Fruit fly (Drosophila melanogaster) whole organism, adult: Measurements from ENCODE around the gene Sgsf.

ENCODE experiments used
- CG11617 ChIP-seq: fragments of 200-800 bp; sonication (Bioruptor generic); optimal IDR thresholded peaks from 2 replicates; lab custom pipeline; 2017; ENCODE audit warnings: mild to moderate bottlenecking, missing biosample characterization, missing genetic modification reagents, missing genetic modification characterization
- CG12768 ChIP-seq: fragments of 200-800 bp; sonication (Bioruptor generic); optimal IDR thresholded peaks from 2 replicates; lab custom pipeline; 2017; ENCODE audit warnings: missing biosample characterization, missing genetic modification characterization, mild to moderate bottlenecking, moderate library complexity, missing genetic modification reagents
- CG14711 ChIP-seq: fragments of 200-800 bp; sonication (Bioruptor generic); optimal IDR thresholded peaks from 2 replicates; lab custom pipeline; 2018; ENCODE audit warnings: missing biosample characterization, mild to moderate bottlenecking, missing genetic modification characterization, moderate library complexity
- CG1620 ChIP-seq: fragments of 200-800 bp; sonication (Bioruptor generic); optimal IDR thresholded peaks from 2 replicates; lab custom pipeline; 2016; ENCODE audit warnings: missing biosample characterization, missing genetic modification characterization
- CG33017 ChIP-seq: fragments of 200-800 bp; sonication (Bioruptor generic); optimal IDR thresholded peaks from 2 replicates; lab custom pipeline; 2018; ENCODE audit warnings: missing biosample characterization, mild to moderate bottlenecking, missing genetic modification characterization, moderate library complexity
- CG5204 ChIP-seq: fragments of 200-800 bp; sonication (Bioruptor generic); optimal IDR thresholded peaks from 2 replicates; lab custom pipeline; 2016; ENCODE audit warnings: missing biosample characterization, missing genetic modification characterization
- CG7045 ChIP-seq: fragments of 200-800 bp; sonication (Bioruptor generic); optimal IDR thresholded peaks from 2 replicates; lab custom pipeline; 2017; ENCODE audit warnings: missing biosample characterization, mild to moderate bottlenecking, missing genetic modification characterization
- CG7101 ChIP-seq: fragments of 200-800 bp; sonication (Bioruptor generic); optimal IDR thresholded peaks from 2 replicates; lab custom pipeline; 2018; ENCODE audit warnings: missing biosample characterization, mild to moderate bottlenecking, missing genetic modification characterization, moderate library complexity
- Clk ChIP-seq: fragments of 200-800 bp; sonication (Bioruptor generic); optimal IDR thresholded peaks from 2 replicates; lab custom pipeline; 2017; ENCODE audit warnings: missing biosample characterization, missing genetic modification characterization
- Crg-1 ChIP-seq: fragments of 200-800 bp; sonication (Bioruptor generic); optimal IDR thresholded peaks from 2 replicates; lab custom pipeline; 2016; ENCODE audit warnings: missing biosample characterization, missing genetic modification characterization
- Hr96 ChIP-seq: fragments of 200-800 bp; sonication (Bioruptor generic); optimal IDR thresholded peaks from 2 replicates; lab custom pipeline; 2016; ENCODE audit warnings: missing biosample characterization, missing genetic modification characterization
- Mnt ChIP-seq: fragments of 200-800 bp; sonication (Bioruptor generic); optimal IDR thresholded peaks from 2 replicates; lab custom pipeline; 2016; ENCODE audit warnings: missing biosample characterization, mild to moderate bottlenecking, missing genetic modification characterization
- bab1 ChIP-seq: fragments of 200-800 bp; sonication (Bioruptor generic); optimal IDR thresholded peaks from 3 replicates; lab custom pipeline; 2019; ENCODE audit warnings: missing biosample characterization, mild to moderate bottlenecking, missing genetic modification characterization, moderate library complexity
- cic ChIP-seq: fragments of 200-800 bp; sonication (Bioruptor generic); optimal IDR thresholded peaks from 2 replicates; lab custom pipeline; 2017; ENCODE audit warnings: missing biosample characterization, mild to moderate bottlenecking, missing genetic modification characterization, moderate library complexity
- cnc ChIP-seq, 2 experiments: fragments of >200 bp; optimal IDR thresholded peaks; 2 replicates each; lab custom pipeline; 2017
- kay ChIP-seq: fragments of 200-800 bp; sonication (Bioruptor generic); peaks from one replicate; lab custom pipeline; 2016; ENCODE audit warnings: missing biosample characterization, missing genetic modification characterization, borderline replicate concordance
- ovo ChIP-seq: fragments of 200-800 bp; sonication (Bioruptor generic); optimal IDR thresholded peaks from 2 replicates; lab custom pipeline; 2016; ENCODE audit warnings: missing biosample characterization, missing genetic modification characterization
- pad ChIP-seq: fragments of 200-800 bp; sonication (Bioruptor generic); optimal IDR thresholded peaks from 3 replicates; lab custom pipeline; 2017; ENCODE audit warnings: missing biosample characterization, missing genetic modification characterization, mild to moderate bottlenecking, moderate library complexity, missing genetic modification reagents
- tj ChIP-seq: fragments of 200-800 bp; sonication (Bioruptor generic); optimal IDR thresholded peaks from 3 replicates; lab custom pipeline; 2017; ENCODE audit warnings: missing biosample characterization, mild to moderate bottlenecking, missing genetic modification characterization, moderate library complexity
- toe ChIP-seq: fragments of 200-800 bp; sonication (Bioruptor generic); optimal IDR thresholded peaks from 2 replicates; lab custom pipeline; 2016; ENCODE audit warnings: missing biosample characterization, missing genetic modification characterization

Sgsf gene

dm6 chr3R:12344914-12345549, 3.6 kb downstream of the Sgsf start:
- TF ChIP-seq kay (GFP tag; lab: Kevin White, UChicago), result peak; percentile 54
- TF ChIP-seq CG1620, result no peak

dm6 chr3R:12345989-12346388, 4.5 kb downstream of the Sgsf start:
- TF ChIP-seq CG33017 (tag; lab: Kevin White, UChicago) (no peak), cnc (optimal IDR thresholded peaks at IDR 0.05; lab: Kevin White, UChicago) (no peak), CG7045 (no peak)

dm6 chr3R:12347659-12348058, 6.2 kb downstream of the Sgsf start:
- TF ChIP-seq CG11617 (no peak), Clk (no peak), CG1620 (no peak), ovo (GFP tag; lab: Kevin White, UChicago) (no peak), kay (GFP tag; lab: Kevin White, UChicago) (peak; percentile 45), Crg-1 (no peak)

dm6 chr3R:12350497-12350896, 9.0 kb downstream of the Sgsf start, which contains the start of gene CG10038:
TSS of gene CG10038 (minus strand) at chr3R:12350644.
- TF ChIP-seq CG12768 (GFP tag; lab: Kevin White, UChicago) (no peak), bab1 (peak; percentile 39), CG14711 (tag; lab: Kevin White, UChicago) (no peak), cnc (optimal IDR thresholded peaks at IDR 0.05; lab: Kevin White, UChicago) (no peak), toe (GFP tag; lab: Kevin White, UChicago) (peak; percentile 27), tj (GFP tag; lab: Kevin White, UChicago) (no peak), CG1620 (peak; percentile 4)

- TF ChIP-seq Clk (no peak), CG12768 (GFP tag; lab: Kevin White, UChicago) (no peak), cic (no peak), cnc (optimal IDR thresholded peaks at IDR 0.05; lab: Kevin White, UChicago) (no peak), CG11617 (no peak), CG14711 (tag; lab: Kevin White, UChicago) (no peak), CG1620 (no peak), Crg-1 (no peak), CG5204 (no peak), CG7101 (tag; lab: Kevin White, UChicago) (no peak), ovo (GFP tag; lab: Kevin White, UChicago) (no peak), tj (GFP tag; lab: Kevin White, UChicago) (no peak), pad (no peak), CG33017 (tag; lab: Kevin White, UChicago) (no peak), CG7045 (no peak), kay (GFP tag; lab: Kevin White, UChicago) (no peak)
These were observed 10.5 kb downstream of the Sgsf start, which contains the start of gene CG10041 for dm6 chr3R:12352003-12352402. TSS of gene CG10041 (minus strand) at chr3R:12352103.

- TF ChIP-seq bab1, result peak; percentile 19
- no peak for TF ChIP-seq CG11617
- TF ChIP-seq Mnt, result peak; percentile 31
These were observed 14.6 kb downstream of the Sgsf start, which contains the start of gene MBD-R2 for dm6 chr3R:12356044-12356443. TSS of gene MBD-R2 (minus strand) at chr3R:12356265.

dm6 chr3R:12359837-12360236, 18.4 kb downstream of the Sgsf start, which contains the start of gene CG4115:
TSS of gene CG4115 (plus strand) at chr3R:12360008.
- TF ChIP-seq cic (no peak), Hr96 (GFP tag; lab: Kevin White, UChicago) (no peak), cnc (optimal IDR thresholded peaks at IDR 0.05; lab: Kevin White, UChicago) (no peak), ovo (GFP tag; lab: Kevin White, UChicago) (no peak), CG12768 (GFP tag; lab: Kevin White, UChicago) (no peak), CG14711 (tag; lab: Kevin White, UChicago) (no peak), CG33017 (tag; lab: Kevin White, UChicago) (no peak), CG7101 (tag; lab: Kevin White, UChicago) (no peak), toe (GFP tag; lab: Kevin White, UChicago) (no peak), CG11617 (no peak), tj (GFP tag; lab: Kevin White, UChicago) (no peak), CG1620 (no peak), CG7045 (no peak), pad (no peak), bab1 (no peak), Mnt (no peak)

dm6 chr3R:12361962-12362497, 20.6 kb downstream of the Sgsf start:
- no peak for TF ChIP-seq CG7045
- no peak for TF ChIP-seq kay (GFP tag; lab: Kevin White, UChicago)
- TF ChIP-seq ovo (GFP tag; lab: Kevin White, UChicago), result no peak
- no peak for TF ChIP-seq CG7101 (tag; lab: Kevin White, UChicago)
- no peak for TF ChIP-seq CG14711 (tag; lab: Kevin White, UChicago)
- TF ChIP-seq Clk, result no peak
- TF ChIP-seq pad, result no peak
- no peak for TF ChIP-seq CG12768 (GFP tag; lab: Kevin White, UChicago)
- TF ChIP-seq toe (GFP tag; lab: Kevin White, UChicago), result no peak
- TF ChIP-seq CG11617, result no peak
- TF ChIP-seq Hr96 (GFP tag; lab: Kevin White, UChicago), result no peak
- TF ChIP-seq tj (GFP tag; lab: Kevin White, UChicago), result no peak
- no peak for TF ChIP-seq cic
- no peak for TF ChIP-seq Crg-1
- TF ChIP-seq CG5204, result no peak
- TF ChIP-seq bab1, result no peak
- no peak for TF ChIP-seq cnc (optimal IDR thresholded peaks at IDR 0.05; lab: Kevin White, UChicago)
- TF ChIP-seq CG33017 (tag; lab: Kevin White, UChicago), result no peak
- no peak for TF ChIP-seq CG1620
